Fruit fly (Drosophila melanogaster): ENCODE measurements around the gene CG17544.

Gene CG17544

DNA sequence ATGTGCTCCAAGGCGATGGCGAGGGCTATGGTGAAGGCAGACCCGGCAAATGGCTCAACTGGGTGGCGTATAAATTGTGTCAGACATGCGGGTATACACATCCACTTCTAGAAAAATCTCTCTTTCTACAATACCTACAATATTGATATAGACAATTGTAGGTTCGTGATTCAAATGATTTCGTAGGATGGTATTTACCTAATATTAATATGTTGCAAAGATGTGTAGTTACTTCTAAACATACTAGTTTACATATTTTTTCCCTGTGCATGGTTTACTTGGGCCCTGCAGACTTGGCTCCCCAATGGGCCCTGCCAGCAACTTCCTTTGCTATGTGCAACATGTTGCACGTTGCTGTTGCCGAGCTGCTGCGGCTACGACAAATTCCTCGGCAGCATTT, 56.3 kb downstream of the CG17544 start (continued):
- no peak for TF ChIP-seq CG6765 (GFP tag; optimal IDR thresholded peaks at IDR 0.05)
- no peak for TF ChIP-seq CG34224 (GFP tag; IDR thresholded peaks at IDR 0.05; ENCODE audit: partially characterized antibody)
- TF ChIP-seq CG16779 (GFP tag; IDR thresholded peaks at IDR 0.05): no peak
- peak; percentile 42 for TF ChIP-seq CG7839 (tag; optimal IDR thresholded peaks at IDR 0.05)
- TF ChIP-seq CG15011 (GFP tag; optimal IDR thresholded peaks at IDR 0.05): no peak
- TF ChIP-seq Chrac-16 (GFP tag; optimal IDR thresholded peaks at IDR 0.05): peak; percentile 23
- peak; percentile 41 for TF ChIP-seq tap (tag; optimal IDR thresholded peaks at IDR 0.05)
- no peak for TF ChIP-seq usp (GFP tag; optimal IDR thresholded peaks at IDR 0.05)
- TF ChIP-seq CG2889 (GFP tag; IDR thresholded peaks at IDR 0.05): no peak
- TF ChIP-seq chm (GFP tag; IDR thresholded peaks at IDR 0.05): no peak; the same call in 1 of the 2 replicates
- no peak for TF ChIP-seq zen2 (GFP tag; IDR thresholded peaks at IDR 0.05; ENCODE audit: partially characterized antibody)
- no peak; the same call in 2 of the 3 replicates for TF ChIP-seq croc (GFP tag; conservative IDR thresholded peaks at IDR 0.05)
- no peak for TF ChIP-seq CG32532 (GFP tag; IDR thresholded peaks at IDR 0.05)
- no peak for TF ChIP-seq Trl (optimal IDR thresholded peaks at IDR 0.05)
- TF ChIP-seq Trl (GFP tag; optimal IDR thresholded peaks at IDR 0.05): no peak
- TF ChIP-seq CG11456 (GFP tag; IDR thresholded peaks at IDR 0.05): no peak
- no peak for TF ChIP-seq CG10321 (GFP tag; IDR thresholded peaks at IDR 0.05)
- no peak for TF ChIP-seq CG10366 (GFP tag; IDR thresholded peaks at IDR 0.05)
- no peak for TF ChIP-seq CG6791 (GFP tag; IDR thresholded peaks at IDR 0.05; ENCODE audit: partially characterized antibody)
- no peak for TF ChIP-seq ro (GFP tag; IDR thresholded peaks at IDR 0.05)
- no peak for TF ChIP-seq Dfd (GFP tag; optimal IDR thresholded peaks at IDR 0.05)
- TF ChIP-seq peb (GFP tag; IDR thresholded peaks at IDR 0.05): no peak
- no peak for TF ChIP-seq CG43689 (GFP tag; IDR thresholded peaks at IDR 0.05)
- no peak for TF ChIP-seq lmd (GFP tag; IDR thresholded peaks at IDR 0.05)
- TF ChIP-seq CG8359 (GFP tag; optimal IDR thresholded peaks at IDR 0.05; ENCODE audit: borderline replicate concordance): peak; percentile 10
- TF ChIP-seq Dad (GFP tag; optimal IDR thresholded peaks at IDR 0.05): no peak
- no peak for TF ChIP-seq chn (GFP tag; optimal IDR thresholded peaks at IDR 0.05)
- TF ChIP-seq CG2120 (GFP tag; optimal IDR thresholded peaks at IDR 0.05): no peak
- TF ChIP-seq run (tag; optimal IDR thresholded peaks at IDR 0.05): no peak
- TF ChIP-seq pros (GFP tag; optimal IDR thresholded peaks at IDR 0.05): no peak
- no peak for TF ChIP-seq CG10147 (GFP tag; optimal IDR thresholded peaks at IDR 0.05)
- no peak for TF ChIP-seq so (GFP tag; IDR thresholded peaks at IDR 0.05)
- no peak for TF ChIP-seq CG15269 (tag; optimal IDR thresholded peaks at IDR 0.05)
- no peak for TF ChIP-seq B-H1 (GFP tag; IDR thresholded peaks at IDR 0.05)
- peak; percentile 14 for TF ChIP-seq CG9609 (GFP tag; optimal IDR thresholded peaks at IDR 0.05)
- no peak for TF ChIP-seq Hand (GFP tag; optimal IDR thresholded peaks at IDR 0.05)
- TF ChIP-seq her (GFP tag; optimal IDR thresholded peaks at IDR 0.05): no peak
- peak; percentile 49 for TF ChIP-seq CG30403 (GFP tag; optimal IDR thresholded peaks at IDR 0.05)
- no peak for TF ChIP-seq wek (GFP tag; optimal IDR thresholded peaks at IDR 0.05)
- TF ChIP-seq gcm2 (GFP tag; optimal IDR thresholded peaks at IDR 0.05): no peak
- TF ChIP-seq oc (tag; optimal IDR thresholded peaks at IDR 0.05): peak; percentile 55
- no peak for TF ChIP-seq HLHmδ (GFP tag; optimal IDR thresholded peaks at IDR 0.05)
- no peak for TF ChIP-seq inv (GFP tag; IDR thresholded peaks at IDR 0.05; ENCODE audit: partially characterized antibody)
- no peak for TF ChIP-seq CG6175 (GFP tag; IDR thresholded peaks at IDR 0.05)
- peak; percentile 28 for TF ChIP-seq Atf-2 (GFP tag; optimal IDR thresholded peaks at IDR 0.05)
- no peak for TF ChIP-seq salm (tag; optimal IDR thresholded peaks at IDR 0.05)
- TF ChIP-seq CG4617 (GFP tag; optimal IDR thresholded peaks at IDR 0.05; ENCODE audit: borderline replicate concordance): no peak
- no peak for TF ChIP-seq pita (GFP tag; optimal IDR thresholded peaks at IDR 0.05)
- TF ChIP-seq Opbp (GFP tag; IDR thresholded peaks at IDR 0.05; ENCODE audit: partially characterized antibody): no peak
- TF ChIP-seq CG15601 (tag; optimal IDR thresholded peaks at IDR 0.05): peak; percentile 55
- TF ChIP-seq psq (GFP tag; optimal IDR thresholded peaks at IDR 0.05): no peak
- TF ChIP-seq CG11398 (GFP tag; optimal IDR thresholded peaks at IDR 0.05): no peak
